Worm (Caenorhabditis elegans) whole organism, L3 larva: ENCODE results near the gene irld-21.

Source experiments
- R02D3.7 ChIP-seq: fragments of 150-350 bp; optimal IDR thresholded peaks from 2 replicates; lab custom pipeline; 2014; ENCODE audit warnings: missing biosample characterization, missing genetic modification characterization
- ZK546.5 ChIP-seq: sonication (generic microtip); optimal IDR thresholded peaks from 2 replicates; lab custom pipeline; 2017; ENCODE audit warnings: missing biosample characterization, missing genetic modification characterization
- ceh-16 ChIP-seq: sonication (generic microtip); optimal IDR thresholded peaks from 2 replicates; lab custom pipeline; 2017; ENCODE audit warnings: missing biosample characterization, missing genetic modification characterization
- ceh-28 ChIP-seq: fragments of 150-350 bp; optimal IDR thresholded peaks from 2 replicates; lab custom pipeline; 2014; ENCODE audit warnings: missing biosample characterization, missing genetic modification reagents, missing genetic modification characterization
- ceh-82 ChIP-seq: fragments of 150-350 bp; optimal IDR thresholded peaks from 2 replicates; lab custom pipeline; 2014; ENCODE audit warnings: missing biosample characterization, missing genetic modification characterization
- ceh-9 ChIP-seq: sonication (generic microtip); optimal IDR thresholded peaks from 2 replicates; lab custom pipeline; 2018; ENCODE audit warnings: missing biosample characterization, missing genetic modification characterization
- egl-27 ChIP-seq: sonication (generic microtip); optimal IDR thresholded peaks from 4 replicates; lab custom pipeline; 2017; ENCODE audit warnings: missing biosample characterization, missing genetic modification reagents, missing genetic modification characterization
- elt-2 ChIP-seq: sonication (generic microtip); optimal IDR thresholded peaks from 2 replicates; lab custom pipeline; 2016; ENCODE audit warnings: missing genetic modification reagents, mild to moderate bottlenecking, missing genetic modification characterization, missing compliant biosample characterization
- eor-1 ChIP-seq, 2 experiments: fragments of 150-350 bp; optimal IDR thresholded peaks; 2 replicates each; lab custom pipeline; 2014 to 2018; ENCODE audit warnings: missing biosample characterization in 2 of 2, missing genetic modification characterization in 2 of 2
- fkh-10 ChIP-seq: sonication (generic microtip); optimal IDR thresholded peaks from 2 replicates; lab custom pipeline; 2017; ENCODE audit warnings: missing biosample characterization, missing genetic modification reagents, missing genetic modification characterization
- fkh-2 ChIP-seq: fragments of 150-350 bp; optimal IDR thresholded peaks from 2 replicates; lab custom pipeline; 2014; ENCODE audit warnings: missing biosample characterization, missing genetic modification reagents, missing genetic modification characterization
- fos-1 ChIP-seq: fragments of 150-350 bp; optimal IDR thresholded peaks from 2 replicates; lab custom pipeline; 2014; ENCODE audit warnings: missing biosample characterization, missing genetic modification characterization
- hmg-11 ChIP-seq: sonication (generic microtip); optimal IDR thresholded peaks from 2 replicates; lab custom pipeline; 2016; ENCODE audit warnings: missing genetic modification characterization, missing compliant biosample characterization
- jun-1 ChIP-seq: fragments of 150-350 bp; optimal IDR thresholded peaks from 2 replicates; lab custom pipeline; 2014; ENCODE audit warnings: missing biosample characterization, missing genetic modification reagents, missing genetic modification characterization
- lin-15B ChIP-seq: fragments of 150-350 bp; optimal IDR thresholded peaks from 2 replicates; lab custom pipeline; 2014; ENCODE audit warnings: missing biosample characterization, missing genetic modification characterization
- lin-39 ChIP-seq: fragments of 150-350 bp; optimal IDR thresholded peaks from 2 replicates; lab custom pipeline; 2018; ENCODE audit warnings: missing biosample characterization, missing genetic modification reagents, missing genetic modification characterization
- lsy-12 ChIP-seq: sonication (generic microtip); optimal IDR thresholded peaks from 2 replicates; lab custom pipeline; 2016; ENCODE audit warnings: mild to moderate bottlenecking, missing genetic modification characterization, missing compliant biosample characterization
- mdl-1 ChIP-seq: fragments of 150-350 bp; optimal IDR thresholded peaks from 2 replicates; lab custom pipeline; 2014; ENCODE audit warnings: missing biosample characterization, missing genetic modification characterization
- mml-1 ChIP-seq: fragments of 150-350 bp; sonication (generic microtip); optimal IDR thresholded peaks from 3 replicates; lab custom pipeline; 2014; ENCODE audit warnings: missing biosample characterization, missing genetic modification characterization
- nfya-1 ChIP-seq: sonication (generic microtip); optimal IDR thresholded peaks from 2 replicates; lab custom pipeline; 2017; ENCODE audit warnings: missing genetic modification characterization, mild to moderate bottlenecking, missing compliant biosample characterization, antibody characterized with exemption, moderate library complexity; ENCODE audit not compliant: insufficient read depth
- nhr-11 ChIP-seq: fragments of 150-350 bp; optimal IDR thresholded peaks from 2 replicates; lab custom pipeline; 2014; ENCODE audit warnings: missing biosample characterization, missing genetic modification characterization
- nhr-23 ChIP-seq: fragments of 150-350 bp; optimal IDR thresholded peaks from 2 replicates; lab custom pipeline; 2014; ENCODE audit warnings: missing biosample characterization, missing genetic modification reagents, missing genetic modification characterization
- nhr-237 ChIP-seq: fragments of 150-350 bp; optimal IDR thresholded peaks from 2 replicates; lab custom pipeline; 2014; ENCODE audit warnings: missing biosample characterization, missing genetic modification characterization
- nhr-25 ChIP-seq: sonication (generic microtip); optimal IDR thresholded peaks from 2 replicates; lab custom pipeline; 2017; ENCODE audit warnings: missing biosample characterization, missing genetic modification characterization
- nhr-28 ChIP-seq: fragments of 150-350 bp; optimal IDR thresholded peaks from 2 replicates; lab custom pipeline; 2014; ENCODE audit warnings: missing biosample characterization, missing genetic modification characterization
- nhr-43 ChIP-seq: sonication (generic microtip); optimal IDR thresholded peaks from 2 replicates; lab custom pipeline; 2016; ENCODE audit warnings: mild to moderate bottlenecking, missing genetic modification characterization, missing compliant biosample characterization; ENCODE audit not compliant: poor library complexity, severe bottlenecking
- nhr-67 ChIP-seq: fragments of 150-350 bp; optimal IDR thresholded peaks from 2 replicates; lab custom pipeline; 2014; ENCODE audit warnings: missing biosample characterization, missing genetic modification characterization
- nhr-76 ChIP-seq: fragments of 150-350 bp; sonication (generic microtip); optimal IDR thresholded peaks from 5 replicates; lab custom pipeline; 2014; ENCODE audit warnings: missing biosample characterization, missing genetic modification characterization
- pha-4 ChIP-seq: fragments of 150-350 bp; optimal IDR thresholded peaks from 2 replicates; lab custom pipeline; 2014; ENCODE audit warnings: missing biosample characterization, missing genetic modification reagents, missing genetic modification characterization
- pqm-1 ChIP-seq: fragments of 150-350 bp; optimal IDR thresholded peaks from 2 replicates; lab custom pipeline; 2017; ENCODE audit warnings: missing biosample characterization, missing genetic modification characterization, inconsistent platforms
- sea-2 ChIP-seq: fragments of 150-350 bp; sonication (generic microtip); optimal IDR thresholded peaks from 4 replicates; lab custom pipeline; 2014; ENCODE audit warnings: missing biosample characterization, missing genetic modification reagents, missing genetic modification characterization
- skn-1 ChIP-seq: fragments of 150-350 bp; optimal IDR thresholded peaks from 2 replicates; lab custom pipeline; 2014; ENCODE audit warnings: missing biosample characterization, missing genetic modification characterization
- snpc-4 ChIP-seq: fragments of 150-350 bp; optimal IDR thresholded peaks from 2 replicates; lab custom pipeline; 2014; ENCODE audit warnings: missing biosample characterization, missing genetic modification characterization
- tbx-2 ChIP-seq: sonication (generic microtip); optimal IDR thresholded peaks from 2 replicates; lab custom pipeline; 2016; ENCODE audit warnings: mild to moderate bottlenecking, missing genetic modification characterization, missing compliant biosample characterization
- unc-39 ChIP-seq: sonication (generic microtip); optimal IDR thresholded peaks from 4 replicates; lab custom pipeline; 2017; ENCODE audit warnings: missing biosample characterization, missing genetic modification characterization
- zag-1 ChIP-seq: fragments of 150-350 bp; optimal IDR thresholded peaks from 2 replicates; lab custom pipeline; 2014; ENCODE audit warnings: missing biosample characterization, missing genetic modification characterization

Gene irld-21

ce11 chrIV:10116765-10117164 lies 5.3 kb downstream of the irld-21 start:
- TF ChIP-seq tbx-2 (no peak), pqm-1 (no peak), nhr-67 (tag; lab: Kevin White, UChicago) (no peak), fkh-10 (GFP tag; lab: Kevin White, UChicago) (no peak), jun-1 (tag; lab: Kevin White, UChicago) (no peak), nhr-43 (no peak), pha-4 (tag; lab: Kevin White, UChicago) (no peak), unc-39 (tag; lab: Kevin White, UChicago) (no peak), eor-1 (tag; optimal IDR thresholded peaks at IDR 0.05; lab: Kevin White, UChicago) (no peak), ceh-9 (tag; lab: Kevin White, UChicago) (no peak), ceh-82 (tag; lab: Kevin White, UChicago) (no peak), snpc-4 (tag; lab: Kevin White, UChicago) (no peak), fos-1 (tag; lab: Kevin White, UChicago) (no peak), elt-2 (no peak), mml-1 (tag; lab: Kevin White, UChicago) (no peak), ceh-16 (no peak)

ce11 chrIV:10115142-10115541 lies 7.0 kb downstream of the irld-21 start, which contains the start of gene C04G2.10:
Gene C04G2.10 (plus strand): TSS chrIV:10115442.
- TF ChIP-seq pha-4 (tag; lab: Kevin White, UChicago) (no peak), nhr-237 (tag; lab: Kevin White, UChicago) (no peak), nhr-76 (tag; lab: Kevin White, UChicago) (no peak), mml-1 (tag; lab: Kevin White, UChicago) (no peak), skn-1 (tag; lab: Kevin White, UChicago) (no peak), ceh-82 (tag; lab: Kevin White, UChicago) (no peak), snpc-4 (tag; lab: Kevin White, UChicago) (no peak), elt-2 (no peak), lin-39 (tag; lab: Kevin White, UChicago) (no peak), hmg-11 (tag; lab: Kevin White, UChicago) (no peak), ceh-28 (tag; lab: Kevin White, UChicago) (no peak), ZK546.5 (tag; lab: Kevin White, UChicago) (no peak), jun-1 (tag; lab: Kevin White, UChicago) (no peak), nhr-43 (no peak), ceh-9 (tag; lab: Kevin White, UChicago) (no peak), nhr-28 (tag; lab: Kevin White, UChicago) (no peak), fkh-10 (GFP tag; lab: Kevin White, UChicago) (no peak), nhr-23 (tag; lab: Kevin White, UChicago) (no peak)
- TF ChIP-seq, all 47 proteins: peak for 0

- TF ChIP-seq eor-1 (tag; optimal IDR thresholded peaks at IDR 0.05; lab: Kevin White, UChicago) (no peak), nhr-25 (tag; lab: Kevin White, UChicago) (no peak), R02D3.7 (no peak), tbx-2 (no peak), fkh-2 (no peak), fos-1 (tag; lab: Kevin White, UChicago) (no peak), ceh-16 (no peak), nfya-1 (no peak), sea-2 (GFP tag; lab: Kevin White, UChicago) (no peak), nhr-11 (tag; lab: Kevin White, UChicago) (no peak), lin-39 (tag; lab: Kevin White, UChicago) (no peak), pha-4 (tag; lab: Kevin White, UChicago) (no peak), zag-1 (tag; lab: Kevin White, UChicago) (no peak), nhr-67 (tag; lab: Kevin White, UChicago) (no peak), fkh-10 (GFP tag; lab: Kevin White, UChicago) (no peak), lin-15B (tag; lab: Kevin White, UChicago) (no peak), egl-27 (no peak), mdl-1 (tag; lab: Kevin White, UChicago) (no peak)
These were observed 9.5 kb downstream of the irld-21 start, which contains the start of gene nsph-3.2 for ce11 chrIV:10112570-10112969. Gene nsph-3.2 (plus strand): TSS chrIV:10112870.

ce11 chrIV:10111441-10111840 lies 10.7 kb downstream of the irld-21 start, which contains the start of gene spch-1:
Gene spch-1 (minus strand): TSS chrIV:10111541.
- TF ChIP-seq lsy-12 (tag; lab: Kevin White, UChicago): no peak
- no peak for TF ChIP-seq hmg-11 (tag; lab: Kevin White, UChicago)
- TF ChIP-seq eor-1 (tag; optimal IDR thresholded peaks at IDR 0.05; lab: Kevin White, UChicago): no peak
